Fruit fly (Drosophila melanogaster) whole organism, embryonic: ENCODE data around the gene CG15429.

Experiments used
- Antp ChIP-seq: fragments of 200-800 bp; sonication (Bioruptor generic); optimal IDR thresholded peaks from 3 replicates; lab custom pipeline; 2016; ENCODE audit warnings: missing biosample characterization, missing genetic modification characterization
- Atf6 ChIP-seq: fragments of 200-800 bp; sonication (Bioruptor generic); IDR thresholded peaks from 2 replicates; pipeline ENCODE4 v1.3.6; 2022; ENCODE audit warnings: missing biosample characterization, missing genetic modification characterization
- BEAF-32 ChIP-seq: fragments of 200-800 bp; sonication (Bioruptor generic); optimal IDR thresholded peaks from 3 replicates; lab custom pipeline; 2017; ENCODE audit warnings: missing biosample characterization, missing genetic modification characterization, mild to moderate bottlenecking, moderate library complexity, missing genetic modification reagents
- CG11723 ChIP-seq: fragments of 200-800 bp; sonication (Bioruptor generic); optimal IDR thresholded peaks from 2 replicates; lab custom pipeline; 2017; ENCODE audit warnings: missing biosample characterization, mild to moderate bottlenecking, missing genetic modification characterization
- CG12071 ChIP-seq: fragments of 200-800 bp; sonication (Bioruptor generic); optimal IDR thresholded peaks from 3 replicates; lab custom pipeline; 2018; ENCODE audit warnings: missing biosample characterization, mild to moderate bottlenecking, missing genetic modification characterization
- CG16863 ChIP-seq: fragments of 200-800 bp; sonication (Bioruptor generic); optimal IDR thresholded peaks from 3 replicates; lab custom pipeline; 2016; ENCODE audit warnings: missing biosample characterization, missing genetic modification characterization
- CG17829 ChIP-seq: fragments of 200-800 bp; optimal IDR thresholded peaks from 2 replicates; lab custom pipeline; 2019; ENCODE audit warnings: missing biosample characterization, mild to moderate bottlenecking, missing genetic modification characterization, moderate library complexity
- CG2712 ChIP-seq: fragments of 200-800 bp; optimal IDR thresholded peaks from 3 replicates; lab custom pipeline; 2019; ENCODE audit warnings: missing biosample characterization, mild to moderate bottlenecking, missing genetic modification characterization, moderate library complexity
- CG32532 ChIP-seq: fragments of 200-800 bp; sonication (Bioruptor generic); IDR thresholded peaks from 2 replicates; pipeline ENCODE4 v1.3.6; 2022; ENCODE audit warnings: missing biosample characterization, missing genetic modification characterization
- CG34376 ChIP-seq: fragments of 200-800 bp; sonication (Bioruptor generic); optimal IDR thresholded peaks from 2 replicates; lab custom pipeline; 2018; ENCODE audit warnings: missing biosample characterization, mild to moderate bottlenecking, missing genetic modification characterization
- CG34422 ChIP-seq: fragments of 200-800 bp; sonication (Bioruptor generic); IDR thresholded peaks from 3 replicates; pipeline ENCODE4 v1.3.6; 2022; ENCODE audit warnings: missing biosample characterization, missing genetic modification characterization
- CG4404 ChIP-seq: fragments of 200-800 bp; sonication (Bioruptor generic); IDR thresholded peaks from 2 replicates; pipeline ENCODE4 v1.3.6; 2022; ENCODE audit warnings: missing biosample characterization, missing genetic modification characterization
- CG4820 ChIP-seq: fragments of 200-800 bp; sonication (Bioruptor generic); optimal IDR thresholded peaks from 3 replicates; lab custom pipeline; 2016; ENCODE audit warnings: missing biosample characterization, missing genetic modification characterization
- CG5953 ChIP-seq: fragments of 200-800 bp; sonication (Bioruptor generic); IDR thresholded peaks from 2 replicates; pipeline ENCODE4 v1.3.6; 2022; ENCODE audit warnings: missing biosample characterization, missing genetic modification characterization
- CG6854 ChIP-seq: fragments of 200-800 bp; sonication (Bioruptor generic); optimal IDR thresholded peaks from 3 replicates; lab custom pipeline; 2017; ENCODE audit warnings: missing biosample characterization, mild to moderate bottlenecking, missing genetic modification characterization
- CG7786 ChIP-seq: fragments of 200-800 bp; sonication (Bioruptor generic); optimal IDR thresholded peaks from 2 replicates; lab custom pipeline; 2016; ENCODE audit warnings: missing biosample characterization, missing genetic modification characterization
- CG9797 ChIP-seq: fragments of 200-800 bp; sonication (Bioruptor generic); optimal IDR thresholded peaks from 3 replicates; lab custom pipeline; 2018; ENCODE audit warnings: missing biosample characterization, mild to moderate bottlenecking, missing genetic modification characterization
- D19A ChIP-seq: fragments of 200-800 bp; optimal IDR thresholded peaks from 3 replicates; lab custom pipeline; 2019; ENCODE audit warnings: missing biosample characterization, mild to moderate bottlenecking, missing genetic modification characterization, moderate library complexity
- Dref ChIP-seq: fragments of 200-800 bp; sonication (Bioruptor generic); IDR thresholded peaks from 2 replicates; pipeline ENCODE4 v1.3.6; 2022; ENCODE audit warnings: missing biosample characterization, missing genetic modification characterization
- H2.0 ChIP-seq: fragments of 200-800 bp; sonication (Bioruptor generic); IDR thresholded peaks from 2 replicates; pipeline ENCODE4 v1.3.6; 2022; ENCODE audit warnings: missing biosample characterization, missing genetic modification characterization
- HHEX ChIP-seq: fragments of 200-800 bp; sonication (Bioruptor generic); optimal IDR thresholded peaks from 3 replicates; lab custom pipeline; 2017; ENCODE audit warnings: missing biosample characterization, mild to moderate bottlenecking, missing genetic modification characterization, missing genetic modification reagents
- HLHmδ ChIP-seq: fragments of 200-800 bp; sonication (Bioruptor generic); optimal IDR thresholded peaks from 2 replicates; lab custom pipeline; 2018; ENCODE audit warnings: missing biosample characterization, mild to moderate bottlenecking, missing genetic modification characterization, moderate library complexity
- Hmx ChIP-seq: fragments of 200-800 bp; sonication (Bioruptor generic); optimal IDR thresholded peaks from 2 replicates; lab custom pipeline; 2016; ENCODE audit warnings: missing biosample characterization, missing genetic modification characterization
- Hr51 ChIP-seq, 2 experiments: fragments of 200-800 bp; sonication (Bioruptor generic); optimal IDR thresholded peaks; 2 replicates in 1 of 2; 3 replicates in 1 of 2; lab custom pipeline; 2016 to 2018; ENCODE audit warnings: missing biosample characterization in 2 of 2, missing genetic modification characterization in 2 of 2, mild to moderate bottlenecking in 1 of 2, moderate library complexity in 1 of 2
- Med ChIP-seq: fragments of 200-800 bp; sonication (Bioruptor generic); peaks from one replicate; lab custom pipeline; 2016; ENCODE audit warnings: missing biosample characterization, missing genetic modification characterization, mild to moderate bottlenecking, inconsistent platforms, moderate library complexity
- NFAT ChIP-seq: fragments of 200-800 bp; sonication (Bioruptor generic); IDR thresholded peaks from 2 replicates; pipeline ENCODE4 v1.3.6; 2022; ENCODE audit warnings: missing biosample characterization, missing genetic modification characterization
- ap ChIP-seq: fragments of 200-800 bp; sonication (Bioruptor generic); IDR thresholded peaks from 2 replicates; pipeline ENCODE4 v1.3.6; 2022; ENCODE audit warnings: missing biosample characterization, missing genetic modification characterization
- az2 ChIP-seq: fragments of 200-800 bp; sonication (Bioruptor generic); optimal IDR thresholded peaks from 3 replicates; lab custom pipeline; 2016; ENCODE audit warnings: missing biosample characterization, missing genetic modification characterization
- bab2 ChIP-seq: fragments of 200-800 bp; sonication (Bioruptor generic); optimal IDR thresholded peaks from 2 replicates; lab custom pipeline; 2016; ENCODE audit warnings: missing biosample characterization, missing genetic modification characterization
- cad ChIP-seq: fragments of >200 bp; optimal IDR thresholded peaks from 2 replicates; lab custom pipeline; 2017; ENCODE audit warnings: missing biosample characterization, missing genetic modification characterization
- chinmo ChIP-seq: fragments of 200-800 bp; sonication (Bioruptor generic); IDR thresholded peaks from 4 replicates; pipeline ENCODE4 v1.3.6; 2022; ENCODE audit warnings: missing biosample characterization, missing genetic modification characterization; ENCODE audit not compliant: partially characterized antibody
- crol ChIP-seq: fragments of 200-800 bp; sonication (Bioruptor generic); IDR thresholded peaks from 2 replicates; pipeline ENCODE4 v1.3.6; 2022; ENCODE audit warnings: missing biosample characterization, missing genetic modification characterization
- dmrt11E ChIP-seq: fragments of 200-800 bp; sonication (Bioruptor generic); optimal IDR thresholded peaks from 3 replicates; lab custom pipeline; 2018; ENCODE audit warnings: missing biosample characterization, mild to moderate bottlenecking, missing genetic modification characterization, moderate library complexity
- ems ChIP-seq: fragments of 200-800 bp; sonication (Bioruptor generic); optimal IDR thresholded peaks from 3 replicates; lab custom pipeline; 2016; ENCODE audit warnings: missing biosample characterization, missing genetic modification characterization
- gcm ChIP-seq: fragments of 200-800 bp; sonication (Bioruptor generic); optimal IDR thresholded peaks from 2 replicates; lab custom pipeline; 2019; ENCODE audit warnings: missing biosample characterization, mild to moderate bottlenecking, missing genetic modification characterization, moderate library complexity
- gcm2 ChIP-seq: fragments of 200-800 bp; sonication (Bioruptor generic); optimal IDR thresholded peaks from 2 replicates; lab custom pipeline; 2016; ENCODE audit warnings: missing biosample characterization, missing genetic modification characterization
- grau ChIP-seq: fragments of 200-800 bp; optimal IDR thresholded peaks from 3 replicates; lab custom pipeline; 2019; ENCODE audit warnings: missing biosample characterization, mild to moderate bottlenecking, missing genetic modification characterization, moderate library complexity
- kni ChIP-seq: fragments of 200-800 bp; sonication (Bioruptor generic); optimal IDR thresholded peaks from 3 replicates; lab custom pipeline; 2017; ENCODE audit warnings: mild to moderate bottlenecking, missing biosample characterization, missing genetic modification reagents, missing genetic modification characterization
- nom ChIP-seq: fragments of 200-800 bp; sonication (Bioruptor generic); optimal IDR thresholded peaks from 2 replicates; lab custom pipeline; 2017; ENCODE audit warnings: missing biosample characterization, missing genetic modification characterization, mild to moderate bottlenecking, moderate library complexity, missing genetic modification reagents
- oc ChIP-seq: fragments of 200-800 bp; sonication (Bioruptor generic); optimal IDR thresholded peaks from 2 replicates; lab custom pipeline; 2018; ENCODE audit warnings: missing biosample characterization, mild to moderate bottlenecking, missing genetic modification characterization, moderate library complexity
- p53 ChIP-seq: fragments of 200-800 bp; sonication (Bioruptor generic); optimal IDR thresholded peaks from 2 replicates; lab custom pipeline; 2016; ENCODE audit warnings: missing biosample characterization, missing genetic modification characterization
- pb ChIP-seq: fragments of 200-800 bp; sonication (Bioruptor generic); optimal IDR thresholded peaks from 3 replicates; lab custom pipeline; 2016; ENCODE audit warnings: missing biosample characterization, missing genetic modification characterization
- pnt ChIP-seq: fragments of 200-800 bp; sonication (Bioruptor generic); optimal IDR thresholded peaks from 3 replicates; lab custom pipeline; 2016; ENCODE audit warnings: missing biosample characterization, missing genetic modification characterization
- prd ChIP-seq, 3 experiments: fragments of >200 bp in 2 of 3; fragments of 200-800 bp in 1 of 3; sonication (Bioruptor generic) in 1 of 3; optimal IDR thresholded peaks in 2 of 3; IDR thresholded peaks in 1 of 3; 2 replicates in 2 of 3; 3 replicates in 1 of 3; pipeline versions ENCODE4 v1.3.6 to Lab custom; 2017 to 2022; ENCODE audit warnings: missing biosample characterization in 1 of 3, missing genetic modification characterization in 1 of 3
- tgo ChIP-seq: fragments of 200-800 bp; sonication (Bioruptor generic); IDR thresholded peaks from 3 replicates; pipeline ENCODE4 v1.3.6; 2022; ENCODE audit warnings: missing biosample characterization, missing genetic modification characterization
- tll ChIP-seq, 2 experiments: fragments of 200-800 bp in 1 of 2; fragments of >200 bp in 1 of 2; sonication (Bioruptor generic) in 1 of 2; optimal IDR thresholded peaks; 2 replicates each; lab custom pipeline; 2017 to 2019; ENCODE audit warnings: missing biosample characterization in 2 of 2, missing genetic modification characterization in 2 of 2, mild to moderate bottlenecking in 1 of 2, moderate library complexity in 1 of 2
- unpg ChIP-seq: fragments of 200-800 bp; sonication (Bioruptor generic); optimal IDR thresholded peaks from 3 replicates; lab custom pipeline; 2018; ENCODE audit warnings: missing biosample characterization, mild to moderate bottlenecking, missing genetic modification characterization, moderate library complexity
- zen2 ChIP-seq: fragments of 200-800 bp; sonication (Bioruptor generic); IDR thresholded peaks from 3 replicates; pipeline ENCODE4 v1.3.6; 2022; ENCODE audit warnings: missing biosample characterization, missing genetic modification characterization; ENCODE audit not compliant: partially characterized antibody
- zfh2 ChIP-seq: fragments of 200-800 bp; sonication (Bioruptor generic); optimal IDR thresholded peaks from 2 replicates; lab custom pipeline; 2016; ENCODE audit warnings: missing biosample characterization, missing genetic modification characterization

The CG15429 gene

dm6 chr2L:4346619-4347310 is 6.0 kb upstream of the CG15429 start (continued):
- no peak for TF ChIP-seq HLHmδ (GFP tag; lab: Kevin White, UChicago)
- TF ChIP-seq NFAT (GFP tag; lab: Robert Waterston, UW): peak; percentile 47; the same call in 1 of the 2 replicates
- TF ChIP-seq cad (GFP tag; lab: Kevin White, UChicago): peak; percentile 86
- 0 out of 2 replicates have a peak, but pooled peaks have one; percentile 12 for TF ChIP-seq Atf6 (GFP tag; lab: Robert Waterston, UW)
- no peak for TF ChIP-seq CG4404
- no peak for TF ChIP-seq H2.0 (GFP tag; lab: Robert Waterston, UW)
- TF ChIP-seq CG7786 (GFP tag; lab: Kevin White, UChicago): no peak
- TF ChIP-seq grau (tag; lab: Kevin White, UChicago): no peak
- TF ChIP-seq ems (GFP tag; lab: Kevin White, UChicago): no peak
- TF ChIP-seq Hr51 (GFP tag; optimal IDR thresholded peaks at IDR 0.05; lab: Kevin White, UChicago): peak in 1 of 2 experiments; percentile 42
- peak; percentile 13; the same call in 1 of the 3 replicates for TF ChIP-seq zen2
- TF ChIP-seq tll (GFP tag; optimal IDR thresholded peaks at IDR 0.05; lab: Kevin White, UChicago): peak in 1 of 2 experiments; percentile 90
- no peak for TF ChIP-seq CG6854 (GFP tag; lab: Kevin White, UChicago)
- TF ChIP-seq pb (GFP tag; lab: Kevin White, UChicago): no peak
- no peak for TF ChIP-seq CG16863 (GFP tag; lab: Kevin White, UChicago)
- peak; percentile 7 for TF ChIP-seq CG12071
- peak; percentile 65 for TF ChIP-seq oc
- TF ChIP-seq gcm2 (GFP tag; lab: Kevin White, UChicago): no peak
- TF ChIP-seq BEAF-32: no peak
- peak; percentile 28 for TF ChIP-seq gcm
- peak; percentile 77 for TF ChIP-seq kni
- peak; percentile 18 for TF ChIP-seq D19A (tag; lab: Kevin White, UChicago)
- TF ChIP-seq CG32532 (GFP tag; lab: Robert Waterston, UW): peak; percentile 36; the same call in 1 of the 2 replicates

- TF ChIP-seq Hmx (GFP tag; lab: Kevin White, UChicago): no peak
- TF ChIP-seq HHEX (GFP tag; lab: Kevin White, UChicago): no peak
- TF ChIP-seq unpg (GFP tag; lab: Kevin White, UChicago): peak; percentile 10
- peak; percentile 2 for TF ChIP-seq CG17829 (tag; lab: Kevin White, UChicago)
- no peak for TF ChIP-seq prd (optimal IDR thresholded peaks at IDR 0.05; lab: Kevin White, UChicago)
- TF ChIP-seq prd (GFP tag; IDR thresholded peaks at IDR 0.05; lab: Robert Waterston, UW): 0 out of 3 replicates have a peak, but pooled peaks have one; percentile 11
- TF ChIP-seq chinmo (GFP tag; lab: Robert Waterston, UW): no peak
- TF ChIP-seq zfh2 (GFP tag; lab: Kevin White, UChicago): no peak
- TF ChIP-seq Dref (GFP tag; lab: Robert Waterston, UW): no peak
- peak; percentile 47 for TF ChIP-seq nom
- TF ChIP-seq CG11723 (GFP tag; lab: Kevin White, UChicago): no peak
- TF ChIP-seq CG4820 (GFP tag; lab: Kevin White, UChicago): peak; percentile 4
- 0 out of 2 replicates have a peak, but pooled peaks have one; percentile 12 for TF ChIP-seq ap (GFP tag; lab: Robert Waterston, UW)
- TF ChIP-seq CG34376: no peak
- peak; percentile 11 for TF ChIP-seq az2 (GFP tag; lab: Kevin White, UChicago)
- no peak for TF ChIP-seq pnt (GFP tag; lab: Kevin White, UChicago)
- TF ChIP-seq p53 (GFP tag; lab: Kevin White, UChicago): no peak
- no peak for TF ChIP-seq CG34422 (GFP tag; lab: Robert Waterston, UW)
- no peak for TF ChIP-seq tgo (GFP tag; lab: Robert Waterston, UW)
- peak; percentile 2 for TF ChIP-seq grau (tag; lab: Kevin White, UChicago)
- no peak for TF ChIP-seq CG5953
- TF ChIP-seq CG2712: peak; percentile 36
- peak; percentile 8 for TF ChIP-seq Med (GFP tag; lab: Kevin White, UChicago)
- TF ChIP-seq crol: no peak
- TF ChIP-seq CG12071: no peak
- no peak for TF ChIP-seq CG9797 (GFP tag; lab: Kevin White, UChicago)
- TF ChIP-seq Antp: no peak
- TF ChIP-seq bab2 (GFP tag; lab: Kevin White, UChicago): no peak
- TF ChIP-seq dmrt11E (tag; lab: Kevin White, UChicago): peak; percentile 62
Observed at dm6 chr2L:4348545-4348944, 4.2 kb upstream of the CG15429 start.
